Fruit fly (Drosophila melanogaster) whole organism, adult: ENCODE measurements around the gene mtrm.

Source experiments
- kay ChIP-seq: fragments of 200-800 bp; sonication (Bioruptor generic); peaks from one replicate; lab custom pipeline; 2016; ENCODE audit warnings: missing biosample characterization, missing genetic modification characterization, borderline replicate concordance
- ovo ChIP-seq: fragments of 200-800 bp; sonication (Bioruptor generic); optimal IDR thresholded peaks from 2 replicates; lab custom pipeline; 2016; ENCODE audit warnings: missing biosample characterization, missing genetic modification characterization
- pad ChIP-seq: fragments of 200-800 bp; sonication (Bioruptor generic); optimal IDR thresholded peaks from 3 replicates; lab custom pipeline; 2017; ENCODE audit warnings: missing biosample characterization, missing genetic modification characterization, mild to moderate bottlenecking, moderate library complexity, missing genetic modification reagents

DNA sequence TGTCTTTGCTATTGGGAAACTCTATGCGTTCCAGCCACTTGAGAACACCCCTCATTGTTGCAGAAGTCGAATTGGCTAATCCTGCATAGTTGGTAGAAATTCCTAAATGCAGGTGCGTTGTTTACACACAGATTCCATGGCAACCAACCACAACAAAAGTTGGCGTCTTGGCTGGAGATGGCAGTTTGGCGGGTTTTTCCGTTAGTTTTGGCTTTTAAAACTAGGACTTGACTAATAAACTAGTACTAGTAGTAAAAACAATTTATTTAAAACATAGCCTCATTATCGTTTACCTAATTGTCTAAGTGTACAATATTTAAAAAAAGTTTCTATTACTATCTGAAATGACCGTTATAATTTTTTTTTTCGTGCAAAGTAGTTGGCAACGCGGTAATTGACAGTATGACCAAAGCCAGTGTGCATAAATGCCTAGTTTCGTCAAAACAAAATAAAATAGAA, 1.3 kb upstream of the mtrm start, which contains the start of gene Exo70:
- TF ChIP-seq pad (GFP tag; lab: Kevin White, UChicago) (no peak), ovo (GFP tag; lab: Kevin White, UChicago) (peak; percentile 8), kay (GFP tag; lab: Kevin White, UChicago) (no peak)
